Worm (Caenorhabditis elegans): ENCODE measurements around the gene Y71H2AM.1.

DNA sequence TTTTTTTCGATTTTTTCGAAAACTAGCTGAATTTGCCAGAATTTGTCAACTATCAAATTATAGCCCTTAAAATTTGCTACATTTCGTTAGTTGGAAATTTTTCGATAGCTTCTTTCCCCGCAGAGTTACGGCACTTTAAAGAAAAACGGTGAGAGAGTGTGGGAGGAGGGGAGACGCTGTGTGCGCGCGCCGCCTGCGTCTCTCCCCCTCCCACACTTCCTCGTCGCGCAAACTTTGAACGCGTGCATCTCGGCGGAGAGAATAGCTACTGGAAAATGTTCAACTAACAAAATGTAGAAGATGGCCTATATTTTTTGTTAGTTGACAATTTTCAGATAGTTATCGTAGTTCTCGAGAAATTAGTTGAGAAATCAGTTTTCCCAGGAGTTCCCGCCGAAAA is 39.7 kb downstream of the Y71H2AM.1 start:
- no peak for TF ChIP-seq flt-1 (GFP tag; IDR thresholded peaks at IDR 0.05)
- TF ChIP-seq hnd-1 (tag; optimal IDR thresholded peaks at IDR 0.05), result no peak
- TF ChIP-seq pes-1 (GFP tag; IDR thresholded peaks at IDR 0.05), result no peak
- TF ChIP-seq ceh-36 (tag; optimal IDR thresholded peaks at IDR 0.05), result no peak
- TF ChIP-seq tra-4 (tag; optimal IDR thresholded peaks at IDR 0.05), result no peak

All from whole organism, early embryonic.